Fruit fly (Drosophila melanogaster) Kc167 (cell line): ENCODE measurements around the gene CG31678.

Experiments used
- Myc ChIP-seq: fragments of >200 bp; optimal IDR thresholded peaks from 2 replicates; lab custom pipeline; 2017; ENCODE audit warnings: missing external identifiers
- Sin3A ChIP-seq: fragments of >200 bp; optimal IDR thresholded peaks from 2 replicates; lab custom pipeline; 2018; ENCODE audit warnings: missing external identifiers
- h ChIP-seq: fragments of >200 bp; optimal IDR thresholded peaks from 3 replicates; lab custom pipeline; 2018; ENCODE audit warnings: missing external identifiers
- insv ChIP-seq: fragments of >200 bp; optimal IDR thresholded peaks from 3 replicates; lab custom pipeline; 2018; ENCODE audit warnings: missing external identifiers
- psq ChIP-seq: fragments of >200 bp; optimal IDR thresholded peaks from 2 replicates; lab custom pipeline; 2017; ENCODE audit warnings: missing external identifiers
- ttk ChIP-seq: sonication (Bioruptor generic); optimal IDR thresholded peaks from 2 replicates; lab custom pipeline; 2017; ENCODE audit warnings: missing external identifiers

The CG31678 gene

dm6 chr2L:20690055-20690454, 14.3 kb upstream of the CG31678 start:
- TF ChIP-seq ttk (lab: Kevin White, UChicago) = no peak
- TF ChIP-seq insv = no peak
- no peak for TF ChIP-seq h
- TF ChIP-seq Myc (lab: Kevin White, UChicago) = no peak
- no peak for TF ChIP-seq psq (lab: Kevin White, UChicago)
- no peak for TF ChIP-seq Sin3A

dm6 chr2L:20688722-20689121, 13.0 kb upstream of the CG31678 start:
- TF ChIP-seq insv = no peak
- TF ChIP-seq psq (lab: Kevin White, UChicago) = no peak
- TF ChIP-seq Myc (lab: Kevin White, UChicago) = no peak

- TF ChIP-seq h = no peak
- no peak for TF ChIP-seq ttk (lab: Kevin White, UChicago)
- no peak for TF ChIP-seq insv
- TF ChIP-seq psq (lab: Kevin White, UChicago) = no peak
- no peak for TF ChIP-seq Myc (lab: Kevin White, UChicago)
- no peak for TF ChIP-seq Sin3A
Measured at dm6 chr2L:20682136-20682733, 6.5 kb upstream of the CG31678 start, which contains the start of gene CG2617. Gene CG2617 (plus strand): TSS chr2L:20682368.

dm6 chr2L:20681648-20682098, 5.9 kb upstream of the CG31678 start, which contains the start of gene Cen:
Gene Cen (minus strand): TSS chr2L:20681846.
- TF ChIP-seq ttk (lab: Kevin White, UChicago) (no peak), insv (no peak), Myc (lab: Kevin White, UChicago) (no peak), Sin3A (no peak), psq (lab: Kevin White, UChicago) (no peak), h (no peak)

- TF ChIP-seq insv (no peak), Myc (lab: Kevin White, UChicago) (no peak), h (no peak), Sin3A (no peak), ttk (lab: Kevin White, UChicago) (no peak), psq (lab: Kevin White, UChicago) (no peak)
Measured at dm6 chr2L:20674718-20675117, 1.0 kb downstream of the CG31678 start.

dm6 chr2L:20673737-20674461, 1.8 kb downstream of the CG31678 start:
- TF ChIP-seq insv = no peak
- no peak for TF ChIP-seq ttk (lab: Kevin White, UChicago)
- TF ChIP-seq h = no peak
- no peak for TF ChIP-seq Myc (lab: Kevin White, UChicago)
- TF ChIP-seq Sin3A = no peak
- no peak for TF ChIP-seq psq (lab: Kevin White, UChicago)

- no peak for TF ChIP-seq psq (lab: Kevin White, UChicago)
- TF ChIP-seq h = no peak
- TF ChIP-seq insv = no peak
- TF ChIP-seq Sin3A = no peak
- no peak for TF ChIP-seq ttk (lab: Kevin White, UChicago)
- TF ChIP-seq Myc (lab: Kevin White, UChicago) = no peak
Measured at dm6 chr2L:20671212-20671611, 4.5 kb downstream of the CG31678 start.

- no peak for TF ChIP-seq Myc (lab: Kevin White, UChicago)
- no peak for TF ChIP-seq Sin3A
- TF ChIP-seq insv = no peak
- no peak for TF ChIP-seq ttk (lab: Kevin White, UChicago)
- TF ChIP-seq psq (lab: Kevin White, UChicago) = no peak
- TF ChIP-seq h = no peak
Measured at dm6 chr2L:20664428-20664827, 11.3 kb downstream of the CG31678 start.

- no peak for TF ChIP-seq Myc (lab: Kevin White, UChicago)
- TF ChIP-seq psq (lab: Kevin White, UChicago) = no peak
- no peak for TF ChIP-seq insv
- no peak for TF ChIP-seq ttk (lab: Kevin White, UChicago)
- TF ChIP-seq h = no peak
- TF ChIP-seq Sin3A = no peak
Measured at dm6 chr2L:20661071-20661470, 14.7 kb downstream of the CG31678 start.

dm6 chr2L:20656110-20656509, 19.6 kb downstream of the CG31678 start, which contains the start of the genes brun and CG2614:
Gene brun (minus strand): TSS chr2L:20656178.
Gene CG2614 (plus strand): TSS chr2L:20656426.
- TF ChIP-seq ttk (lab: Kevin White, UChicago) (no peak), insv (no peak), Myc (lab: Kevin White, UChicago) (no peak), h (no peak), Sin3A (no peak), psq (lab: Kevin White, UChicago) (no peak)

- TF ChIP-seq ttk (lab: Kevin White, UChicago) (no peak), Myc (lab: Kevin White, UChicago) (no peak), insv (no peak), psq (lab: Kevin White, UChicago) (no peak), h (no peak), Sin3A (no peak)
Measured at dm6 chr2L:20649891-20650290, 25.9 kb downstream of the CG31678 start, which contains the start of gene CG2611. Gene CG2611 (plus strand): TSS chr2L:20650189.

dm6 chr2L:20648612-20649011, 27.1 kb downstream of the CG31678 start, which contains the start of gene CG18810:
Gene CG18810 (plus strand): TSS chr2L:20648912.
- TF ChIP-seq psq (lab: Kevin White, UChicago) (no peak), Myc (lab: Kevin White, UChicago) (no peak), ttk (lab: Kevin White, UChicago) (no peak), Sin3A (no peak), h (no peak), insv (no peak)
